Fruit fly (Drosophila melanogaster): ENCODE data around the gene CG7330.

The CG7330 gene

DNA sequence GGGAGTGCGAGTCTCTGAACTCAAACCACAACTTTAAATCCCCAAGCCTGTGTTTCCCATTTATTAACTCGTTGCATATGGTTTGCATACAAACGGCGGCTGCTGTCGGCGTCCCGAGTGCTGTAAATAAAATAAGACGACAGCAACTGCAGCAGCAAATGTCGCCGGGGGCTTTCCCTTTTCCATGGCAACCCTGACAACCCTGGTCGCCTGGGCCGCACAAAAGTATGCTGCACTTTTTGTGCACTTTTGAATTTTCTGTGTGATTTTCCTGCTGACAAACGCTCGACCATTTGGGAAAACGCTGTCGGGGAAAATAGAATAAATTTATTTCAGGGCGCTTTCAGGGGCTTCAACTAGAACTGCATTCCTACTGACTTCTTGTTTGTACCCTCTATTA, 5.4 kb downstream of the CG7330 start (continued):
- TF ChIP-seq amos (GFP tag; IDR thresholded peaks at IDR 0.05; ENCODE audit: partially characterized antibody) (0 out of 2 replicates have a peak, but pooled peaks have one; percentile 15), zfh1 (GFP tag; IDR thresholded peaks at IDR 0.05) (peak; percentile 34; the same call in 1 of the 3 replicates), CG2199 (GFP tag; IDR thresholded peaks at IDR 0.05) (peak; percentile 95), Nf-YB (GFP tag; optimal IDR thresholded peaks at IDR 0.05) (no peak), sna (GFP tag; IDR thresholded peaks at IDR 0.05; ENCODE audit: partially characterized antibody) (0 out of 2 replicates have a peak, but pooled peaks have one; percentile 30), tup (GFP tag; optimal IDR thresholded peaks at IDR 0.05) (no peak), CG6791 (GFP tag; IDR thresholded peaks at IDR 0.05; ENCODE audit: partially characterized antibody) (peak; percentile 69; the same call in 2 of the 3 replicates), sens (GFP tag) (peak; percentile 54), CG42726 (GFP tag; IDR thresholded peaks at IDR 0.05; ENCODE audit: partially characterized antibody) (peak; percentile 31; the same call in 1 of the 2 replicates), stwl (tag; optimal IDR thresholded peaks at IDR 0.05) (peak; percentile 97), ken (GFP tag; IDR thresholded peaks at IDR 0.05) (0 out of 3 replicates have a peak, but pooled peaks have one; percentile 30), Blimp-1 (GFP tag; optimal IDR thresholded peaks at IDR 0.05) (peak; percentile 32), Opbp (GFP tag; IDR thresholded peaks at IDR 0.05; ENCODE audit: partially characterized antibody) (peak; percentile 62; the same call in 2 of the 3 replicates), Max (GFP tag; optimal IDR thresholded peaks at IDR 0.05) (no peak), Tbp (GFP tag; optimal IDR thresholded peaks at IDR 0.05) (no peak), ara (GFP tag; IDR thresholded peaks at IDR 0.05) (0 out of 2 replicates have a peak, but pooled peaks have one; percentile 15), mam (GFP tag; optimal IDR thresholded peaks at IDR 0.05) (no peak)

DNA sequence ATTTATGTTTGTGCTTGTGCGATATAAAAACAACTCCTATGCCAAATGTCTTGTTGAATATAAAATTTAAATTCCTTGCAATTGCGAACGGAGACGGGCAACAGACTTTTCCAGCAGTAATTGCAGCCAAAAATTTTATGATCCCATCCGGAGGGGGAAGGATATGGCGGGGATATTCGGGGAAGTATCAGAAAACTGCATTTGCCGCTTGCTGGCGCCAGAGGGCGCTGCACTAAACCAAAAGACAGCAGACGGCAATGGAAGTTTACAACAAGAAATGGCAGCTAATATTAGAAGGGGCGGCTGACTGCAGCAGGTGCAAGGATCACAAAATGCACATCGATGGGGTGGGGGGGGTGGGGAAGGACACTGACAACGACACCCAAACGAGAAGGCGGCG, 12.5 kb downstream of the CG7330 start:
- TF ChIP-seq CTCF (GFP tag; optimal IDR thresholded peaks at IDR 0.05) (peak; percentile 84), Dref (GFP tag; IDR thresholded peaks at IDR 0.05) (no peak), CG42726 (GFP tag; IDR thresholded peaks at IDR 0.05; ENCODE audit: partially characterized antibody) (peak; percentile 27; the same call in 1 of the 2 replicates), Ravus (GFP tag; IDR thresholded peaks at IDR 0.05) (no peak)

- TF ChIP-seq cg (GFP tag; optimal IDR thresholded peaks at IDR 0.05): peak; percentile 30
- TF ChIP-seq pita (GFP tag; optimal IDR thresholded peaks at IDR 0.05): no peak
- TF ChIP-seq ase (GFP tag; IDR thresholded peaks at IDR 0.05): no peak
- peak in 1 of 2 experiments; percentile 3 for TF ChIP-seq Trl (optimal IDR thresholded peaks at IDR 0.05)
- no peak for TF ChIP-seq Trl (GFP tag; optimal IDR thresholded peaks at IDR 0.05)
- peak; percentile 98 for TF ChIP-seq Blimp-1 (GFP tag; optimal IDR thresholded peaks at IDR 0.05)
- no peak for TF ChIP-seq hkb (optimal IDR thresholded peaks at IDR 0.05)
- 0 out of 2 replicates have a peak, but pooled peaks have one; percentile 22 for TF ChIP-seq hkb (GFP tag; IDR thresholded peaks at IDR 0.05)
- peak; percentile 13 for TF ChIP-seq CG9437 (GFP tag; optimal IDR thresholded peaks at IDR 0.05)
- no peak for TF ChIP-seq gce (GFP tag; IDR thresholded peaks at IDR 0.05)
- TF ChIP-seq Deaf1 (tag; optimal IDR thresholded peaks at IDR 0.05): peak; percentile 64
- peak in 1 of 2 experiments; percentile 24 for TF ChIP-seq Eip74EF (GFP tag; optimal IDR thresholded peaks at IDR 0.05)
- peak; percentile 61 for TF ChIP-seq oc (tag; optimal IDR thresholded peaks at IDR 0.05)
- no peak for TF ChIP-seq Nf-YC (tag; optimal IDR thresholded peaks at IDR 0.05)
- peak in 1 of 2 experiments; percentile 28 for TF ChIP-seq Hr78 (GFP tag; optimal IDR thresholded peaks at IDR 0.05)
- TF ChIP-seq CG11456 (GFP tag; IDR thresholded peaks at IDR 0.05): no peak
- TF ChIP-seq CG12769 (tag; optimal IDR thresholded peaks at IDR 0.05): peak; percentile 33
- peak in 1 of 2 experiments; percentile 11 for TF ChIP-seq Pdp1 (GFP tag; optimal IDR thresholded peaks at IDR 0.05)
- TF ChIP-seq z (GFP tag; IDR thresholded peaks at IDR 0.05): peak; percentile 68; the same call in 2 of the 3 replicates
- 0 out of 3 replicates have a peak, but pooled peaks have one; percentile 28 for TF ChIP-seq ci (GFP tag; IDR thresholded peaks at IDR 0.05)
- peak; percentile 17 for TF ChIP-seq pros (GFP tag; optimal IDR thresholded peaks at IDR 0.05)
- 0 out of 2 replicates have a peak, but pooled peaks have one; percentile 9 for TF ChIP-seq Drgx (GFP tag; IDR thresholded peaks at IDR 0.05)
These were observed 13.5 kb downstream of the CG7330 start, which contains the start of gene CG13699 for dm6 chr3L:18162174-18162690. TSS of gene CG13699 (minus strand) at chr3L:18162522.

Data from whole organism, embryonic.